Fruit fly (Drosophila melanogaster): ENCODE data around the gene CG13461.

DNA sequence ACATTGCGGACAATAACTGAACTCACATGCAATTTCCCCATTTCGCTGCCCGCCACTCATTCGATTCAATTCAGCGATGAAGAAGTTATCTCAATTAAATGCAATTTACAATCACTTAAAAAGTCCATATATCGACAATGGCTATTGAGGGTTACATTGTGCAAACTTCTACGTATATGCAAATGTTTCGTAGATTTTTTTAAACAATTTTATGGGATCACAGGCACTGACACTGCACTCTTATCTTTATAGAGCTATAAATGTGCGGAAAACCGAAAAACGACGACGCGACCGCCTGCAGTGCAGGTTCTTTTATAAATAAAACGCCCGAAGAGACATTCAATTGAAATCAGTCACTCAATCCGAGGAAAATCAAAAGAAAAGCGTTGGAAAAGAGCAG, 36.0 kb upstream of the CG13461 start:
- TF ChIP-seq Eip93F (GFP tag; optimal IDR thresholded peaks at IDR 0.05) (no peak), Lpt (GFP tag; optimal IDR thresholded peaks at IDR 0.05) (no peak), Blimp-1 (GFP tag; optimal IDR thresholded peaks at IDR 0.05) (no peak), OdsH (GFP tag; optimal IDR thresholded peaks at IDR 0.05) (no peak), CG3919 (GFP tag; optimal IDR thresholded peaks at IDR 0.05) (no peak), CG1621 (tag; optimal IDR thresholded peaks at IDR 0.05) (no peak), Smox (GFP tag; optimal IDR thresholded peaks at IDR 0.05) (no peak), CG7368 (GFP tag; optimal IDR thresholded peaks at IDR 0.05) (no peak)
